Comparison of ENCODE assay signal across 1 fruit fly cellular context in genomic region chr3R:14574962-14575717, dm6.
A peak's percentile ranks its signal among the peaks of the same experiment; 100 is the strongest.
TF ChIP-seq lines count a peak whose summit lies in the region.

No protein-coding gene starts in this region.

TF ChIP-seq in whole organism, embryonic, 481 proteins besides CTCF, POLR2A, EP300 and RAD21 (continued from another document and continues in another):
- TF ChIP-seq Dad (GFP tag; optimal IDR thresholded peaks at IDR 0.05; lab: Kevin White, UChicago) (peak; percentile 14), CG7745 (tag; optimal IDR thresholded peaks at IDR 0.05; lab: Kevin White, UChicago) (no peak), wdn (GFP tag; IDR thresholded peaks at IDR 0.05; lab: Robert Waterston, UW) (no peak), CG10959 (GFP tag; IDR thresholded peaks at IDR 0.05; lab: Robert Waterston, UW) (no peak), Sox100B (GFP tag; optimal IDR thresholded peaks at IDR 0.05; lab: Kevin White, UChicago) (peak; percentile 84), unpg (GFP tag; optimal IDR thresholded peaks at IDR 0.05; lab: Kevin White, UChicago) (peak; percentile 62), Elba2 (GFP tag; optimal IDR thresholded peaks at IDR 0.05; lab: Kevin White, UChicago) (peak; percentile 10), CG17912 (GFP tag; optimal IDR thresholded peaks at IDR 0.05; lab: Kevin White, UChicago) (no peak), gro (GFP tag; optimal IDR thresholded peaks at IDR 0.05; lab: Kevin White, UChicago) (no peak), CG32767 (GFP tag; IDR thresholded peaks at IDR 0.05; lab: Robert Waterston, UW) (peak; percentile 48; the same call in 1 of the 2 replicates), cato (GFP tag; optimal IDR thresholded peaks at IDR 0.05; lab: Kevin White, UChicago; ENCODE audit: borderline replicate concordance) (peak; percentile 74), kah (GFP tag; optimal IDR thresholded peaks at IDR 0.05; lab: Kevin White, UChicago) (no peak), CG10366 (GFP tag; IDR thresholded peaks at IDR 0.05; lab: Robert Waterston, UW) (peak; percentile 45), CG16863 (GFP tag; optimal IDR thresholded peaks at IDR 0.05; lab: Kevin White, UChicago) (peak; percentile 64), Dip2 (GFP tag; IDR thresholded peaks at IDR 0.05; lab: Robert Waterston, UW) (no peak), Opbp (GFP tag; IDR thresholded peaks at IDR 0.05; lab: Robert Waterston, UW; ENCODE audit: partially characterized antibody) (no peak), CG15073 (GFP tag; optimal IDR thresholded peaks at IDR 0.05; lab: Kevin White, UChicago) (no peak), mirr (GFP tag; optimal IDR thresholded peaks at IDR 0.05; lab: Kevin White, UChicago) (no peak), Side (GFP tag; optimal IDR thresholded peaks at IDR 0.05; lab: Kevin White, UChicago) (peak; percentile 45), Fer3 (tag; optimal IDR thresholded peaks at IDR 0.05; lab: Kevin White, UChicago) (peak; percentile 64), CG6683 (GFP tag; optimal IDR thresholded peaks at IDR 0.05; lab: Kevin White, UChicago) (peak; percentile 53), dm (GFP tag; optimal IDR thresholded peaks at IDR 0.05; lab: Kevin White, UChicago) (peak; percentile 32), sc (optimal IDR thresholded peaks at IDR 0.05; lab: Kevin White, UChicago) (no peak), sc (GFP tag; optimal IDR thresholded peaks at IDR 0.05; lab: Kevin White, UChicago) (peak; percentile 31), fd3F (GFP tag; optimal IDR thresholded peaks at IDR 0.05; lab: Kevin White, UChicago) (peak; percentile 70), rib (GFP tag; IDR thresholded peaks at IDR 0.05; lab: Robert Waterston, UW) (no peak), CG13894 (tag; optimal IDR thresholded peaks at IDR 0.05; lab: Kevin White, UChicago) (peak; percentile 54), CG14667 (GFP tag; IDR thresholded peaks at IDR 0.05; lab: Robert Waterston, UW) (0 out of 2 replicates have a peak, but pooled peaks have one; percentile 25), vvl (GFP tag; IDR thresholded peaks at IDR 0.05; lab: Robert Waterston, UW) (peak; percentile 58; the same call in 1 of the 2 replicates), dmrt11E (tag; optimal IDR thresholded peaks at IDR 0.05; lab: Kevin White, UChicago) (peak; percentile 71), dimm (GFP tag; IDR thresholded peaks at IDR 0.05; lab: Robert Waterston, UW) (no peak), zfh1 (GFP tag; IDR thresholded peaks at IDR 0.05; lab: Robert Waterston, UW) (peak; percentile 53; the same call in 2 of the 3 replicates), CG3065 (GFP tag; optimal IDR thresholded peaks at IDR 0.05; lab: Kevin White, UChicago) (peak; percentile 37), kni (GFP tag; optimal IDR thresholded peaks at IDR 0.05; lab: Kevin White, UChicago) (peak; percentile 18), sug (tag; optimal IDR thresholded peaks at IDR 0.05; lab: Kevin White, UChicago) (peak; percentile 57), lola (GFP tag; optimal IDR thresholded peaks at IDR 0.05; lab: Kevin White, UChicago) (peak in 1 of 3 experiments; percentile 81), bigmax (GFP tag; optimal IDR thresholded peaks at IDR 0.05; lab: Kevin White, UChicago) (peak; percentile 97), CG10431 (GFP tag; optimal IDR thresholded peaks at IDR 0.05; lab: Kevin White, UChicago) (no peak), CG2129 (GFP tag; IDR thresholded peaks at IDR 0.05; lab: Robert Waterston, UW; ENCODE audit: partially characterized antibody) (no peak), CG8924 (tag; optimal IDR thresholded peaks at IDR 0.05; lab: Kevin White, UChicago) (peak; percentile 82), CG13624 (GFP tag; optimal IDR thresholded peaks at IDR 0.05; lab: Kevin White, UChicago) (peak; percentile 5), MBD-R2 (GFP tag; IDR thresholded peaks at IDR 0.05; lab: Robert Waterston, UW) (peak; percentile 39), CG3847 (GFP tag; IDR thresholded peaks at IDR 0.05; lab: Robert Waterston, UW) (peak; percentile 69), Nf-YB (GFP tag; optimal IDR thresholded peaks at IDR 0.05; lab: Kevin White, UChicago) (peak; percentile 65), grau (tag; optimal IDR thresholded peaks at IDR 0.05; lab: Kevin White, UChicago) (peak; percentile 81), lmd (GFP tag; IDR thresholded peaks at IDR 0.05; lab: Robert Waterston, UW) (peak; percentile 76), CG18764 (GFP tag; optimal IDR thresholded peaks at IDR 0.05; lab: Kevin White, UChicago) (peak; percentile 66), slou (GFP tag; optimal IDR thresholded peaks at IDR 0.05; lab: Kevin White, UChicago) (peak; percentile 52), odd (GFP tag; optimal IDR thresholded peaks at IDR 0.05; lab: Kevin White, UChicago) (peak; percentile 49), CG12236 (GFP tag; optimal IDR thresholded peaks at IDR 0.05; lab: Kevin White, UChicago) (no peak), CG1832 (GFP tag; optimal IDR thresholded peaks at IDR 0.05; lab: Kevin White, UChicago) (peak; percentile 5), wek (GFP tag; optimal IDR thresholded peaks at IDR 0.05; lab: Kevin White, UChicago) (no peak), CG11085 (GFP tag; IDR thresholded peaks at IDR 0.05; lab: Robert Waterston, UW) (peak; percentile 43; the same call in 1 of the 2 replicates), trem (tag; optimal IDR thresholded peaks at IDR 0.05; lab: Kevin White, UChicago) (peak; percentile 61), CG32772 (GFP tag; IDR thresholded peaks at IDR 0.05; lab: Robert Waterston, UW) (peak; percentile 64), Trl (optimal IDR thresholded peaks at IDR 0.05; lab: Kevin White, UChicago) (peak; percentile 37 to 49), Trl (GFP tag; optimal IDR thresholded peaks at IDR 0.05; lab: Kevin White, UChicago) (no peak), HLH54F (GFP tag; optimal IDR thresholded peaks at IDR 0.05; lab: Kevin White, UChicago) (peak; percentile 52), Sry-δ (GFP tag; optimal IDR thresholded peaks at IDR 0.05; lab: Kevin White, UChicago) (peak; percentile 31), repo (GFP tag; optimal IDR thresholded peaks at IDR 0.05; lab: Kevin White, UChicago) (no peak), grn (GFP tag; optimal IDR thresholded peaks at IDR 0.05; lab: Kevin White, UChicago) (no peak), lab (GFP tag; optimal IDR thresholded peaks at IDR 0.05; lab: Kevin White, UChicago) (peak; percentile 74), cad (GFP tag; optimal IDR thresholded peaks at IDR 0.05; lab: Kevin White, UChicago) (no peak), CG8944 (GFP tag; optimal IDR thresholded peaks at IDR 0.05; lab: Kevin White, UChicago) (peak; percentile 35), ems (GFP tag; optimal IDR thresholded peaks at IDR 0.05; lab: Kevin White, UChicago) (peak; percentile 45), Six4 (GFP tag; optimal IDR thresholded peaks at IDR 0.05; lab: Kevin White, UChicago) (peak; percentile 59), toy (GFP tag; IDR thresholded peaks at IDR 0.05; lab: Robert Waterston, UW) (no peak), CG13123 (GFP tag; optimal IDR thresholded peaks at IDR 0.05; lab: Kevin White, UChicago) (peak; percentile 60), Adf1 (GFP tag; IDR thresholded peaks at IDR 0.05; lab: Robert Waterston, UW) (0 out of 2 replicates have a peak, but pooled peaks have one; percentile 7), hth (optimal IDR thresholded peaks at IDR 0.05; lab: Kevin White, UChicago) (no peak), pros (GFP tag; optimal IDR thresholded peaks at IDR 0.05; lab: Kevin White, UChicago) (no peak), sens (GFP tag; lab: Kevin White, UChicago) (peak; percentile 82), CG1792 (GFP tag; optimal IDR thresholded peaks at IDR 0.05; lab: Kevin White, UChicago) (peak; percentile 22), CG7839 (tag; optimal IDR thresholded peaks at IDR 0.05; lab: Kevin White, UChicago) (peak; percentile 81), gcm2 (GFP tag; optimal IDR thresholded peaks at IDR 0.05; lab: Kevin White, UChicago) (peak; percentile 36), org-1 (GFP tag; optimal IDR thresholded peaks at IDR 0.05; lab: Kevin White, UChicago) (peak; percentile 43), fd96Cb (tag; optimal IDR thresholded peaks at IDR 0.05; lab: Kevin White, UChicago) (peak; percentile 76), tll (GFP tag; optimal IDR thresholded peaks at IDR 0.05; lab: Kevin White, UChicago) (peak in 1 of 2 experiments; percentile 12), Camta (GFP tag; optimal IDR thresholded peaks at IDR 0.05; lab: Kevin White, UChicago) (peak; percentile 70), Hand (GFP tag; optimal IDR thresholded peaks at IDR 0.05; lab: Kevin White, UChicago) (peak; percentile 16), CG2120 (GFP tag; optimal IDR thresholded peaks at IDR 0.05; lab: Kevin White, UChicago) (peak; percentile 82), CG14965 (GFP tag; optimal IDR thresholded peaks at IDR 0.05; lab: Kevin White, UChicago; ENCODE audit: borderline replicate concordance) (no peak), aop (GFP tag; IDR thresholded peaks at IDR 0.05; lab: Robert Waterston, UW) (no peak), Optix (GFP tag; IDR thresholded peaks at IDR 0.05; lab: Robert Waterston, UW) (no peak), YL-1 (GFP tag; optimal IDR thresholded peaks at IDR 0.05; lab: Kevin White, UChicago) (peak; percentile 53), D (optimal IDR thresholded peaks at IDR 0.05; lab: Kevin White, UChicago) (no peak), D (GFP tag; optimal IDR thresholded peaks at IDR 0.05; lab: Kevin White, UChicago) (peak; percentile 44), CG3995 (GFP tag; optimal IDR thresholded peaks at IDR 0.05; lab: Kevin White, UChicago) (peak; percentile 46), Lhr (GFP tag; optimal IDR thresholded peaks at IDR 0.05; lab: Kevin White, UChicago) (peak; percentile 18), CG2875 (GFP tag; optimal IDR thresholded peaks at IDR 0.05; lab: Kevin White, UChicago) (peak; percentile 24), CG10147 (GFP tag; optimal IDR thresholded peaks at IDR 0.05; lab: Kevin White, UChicago) (peak; percentile 81), sna (GFP tag; IDR thresholded peaks at IDR 0.05; lab: Robert Waterston, UW; ENCODE audit: partially characterized antibody) (no peak), Blimp-1 (GFP tag; optimal IDR thresholded peaks at IDR 0.05; lab: Kevin White, UChicago) (peak; percentile 73), CG1602 (GFP tag; optimal IDR thresholded peaks at IDR 0.05; lab: Kevin White, UChicago) (peak; percentile 78), klu (GFP tag; IDR thresholded peaks at IDR 0.05; lab: Robert Waterston, UW) (peak; percentile 74), CG31224 (GFP tag; IDR thresholded peaks at IDR 0.05; lab: Robert Waterston, UW) (peak; percentile 60), tup (GFP tag; optimal IDR thresholded peaks at IDR 0.05; lab: Kevin White, UChicago) (no peak), CG13424 (tag; optimal IDR thresholded peaks at IDR 0.05; lab: Kevin White, UChicago) (peak; percentile 85), Doc3 (GFP tag; IDR thresholded peaks at IDR 0.05; lab: Robert Waterston, UW; ENCODE audit: partially characterized antibody) (0 out of 3 replicates have a peak, but pooled peaks have one; percentile 28), Ets65A (GFP tag; lab: Kevin White, UChicago) (peak; percentile 95), nerfin-1 (tag; optimal IDR thresholded peaks at IDR 0.05; lab: Kevin White, UChicago) (peak; percentile 63), CG34224 (GFP tag; IDR thresholded peaks at IDR 0.05; lab: Robert Waterston, UW; ENCODE audit: partially characterized antibody) (no peak), twi (tag; optimal IDR thresholded peaks at IDR 0.05; lab: Kevin White, UChicago) (peak; percentile 44), pho (GFP tag; optimal IDR thresholded peaks at IDR 0.05; lab: Kevin White, UChicago) (peak; percentile 76), CG4730 (GFP tag; IDR thresholded peaks at IDR 0.05; lab: Robert Waterston, UW) (peak; percentile 63), CG4707 (GFP tag; optimal IDR thresholded peaks at IDR 0.05; lab: Kevin White, UChicago) (no peak), Spps (tag; optimal IDR thresholded peaks at IDR 0.05; lab: Kevin White, UChicago) (peak; percentile 20), Dip3 (GFP tag; optimal IDR thresholded peaks at IDR 0.05; lab: Kevin White, UChicago) (peak; percentile 53), ato (GFP tag; IDR thresholded peaks at IDR 0.05; lab: Robert Waterston, UW; ENCODE audit: partially characterized antibody) (no peak), Med (GFP tag; lab: Kevin White, UChicago) (peak; percentile 79), MTF-1 (GFP tag; optimal IDR thresholded peaks at IDR 0.05; lab: Kevin White, UChicago; ENCODE audit: borderline replicate concordance) (peak; percentile 10), sr (GFP tag; IDR thresholded peaks at IDR 0.05; lab: Robert Waterston, UW) (no peak), Dll (GFP tag; IDR thresholded peaks at IDR 0.05; lab: Robert Waterston, UW; ENCODE audit: partially characterized antibody) (no peak), CG9932 (GFP tag; IDR thresholded peaks at IDR 0.05; lab: Robert Waterston, UW) (peak; percentile 80), CG31441 (GFP tag; IDR thresholded peaks at IDR 0.05; lab: Robert Waterston, UW) (peak; percentile 83), CG8089 (GFP tag; optimal IDR thresholded peaks at IDR 0.05; lab: Kevin White, UChicago) (peak; percentile 49), CG4360 (GFP tag; IDR thresholded peaks at IDR 0.05; lab: Robert Waterston, UW) (no peak), CG6854 (GFP tag; optimal IDR thresholded peaks at IDR 0.05; lab: Kevin White, UChicago) (no peak), chinmo (GFP tag; IDR thresholded peaks at IDR 0.05; lab: Robert Waterston, UW; ENCODE audit: partially characterized antibody) (no peak), Xrp1 (GFP tag; IDR thresholded peaks at IDR 0.05; lab: Robert Waterston, UW) (peak; percentile 71), Mrtf (GFP tag; IDR thresholded peaks at IDR 0.05; lab: Robert Waterston, UW) (peak; percentile 54; the same call in 1 of the 3 replicates), CG2712 (tag; optimal IDR thresholded peaks at IDR 0.05; lab: Kevin White, UChicago) (peak; percentile 73), insv (GFP tag; optimal IDR thresholded peaks at IDR 0.05; lab: Kevin White, UChicago) (no peak), jumu (GFP tag; optimal IDR thresholded peaks at IDR 0.05; lab: Kevin White, UChicago) (peak; percentile 39), ewg (GFP tag; optimal IDR thresholded peaks at IDR 0.05; lab: Kevin White, UChicago) (peak; percentile 52), CG17385 (GFP tag; optimal IDR thresholded peaks at IDR 0.05; lab: Kevin White, UChicago) (peak; percentile 58), Doc2 (GFP tag; IDR thresholded peaks at IDR 0.05; lab: Robert Waterston, UW) (no peak), HLHmδ (GFP tag; optimal IDR thresholded peaks at IDR 0.05; lab: Kevin White, UChicago) (no peak), hbn (GFP tag; IDR thresholded peaks at IDR 0.05; lab: Robert Waterston, UW; ENCODE audit: partially characterized antibody) (no peak; the same call in 1 of the 2 replicates), CG17186 (GFP tag; optimal IDR thresholded peaks at IDR 0.05; lab: Kevin White, UChicago) (no peak), HmgZ (tag; optimal IDR thresholded peaks at IDR 0.05; lab: Kevin White, UChicago) (peak; percentile 32)
